Fruit fly (Drosophila melanogaster) whole organism, embryonic: ENCODE results near the gene Pdxk.

Experiments used
- CG10462 ChIP-seq: fragments of 200-800 bp; sonication (Bioruptor generic); optimal IDR thresholded peaks from 2 replicates; lab custom pipeline; 2016; ENCODE audit warnings: missing biosample characterization, missing genetic modification characterization
- CG11504 ChIP-seq: fragments of 200-800 bp; sonication (Bioruptor generic); optimal IDR thresholded peaks from 3 replicates; lab custom pipeline; 2019; ENCODE audit warnings: missing biosample characterization, mild to moderate bottlenecking, missing genetic modification characterization, moderate library complexity
- CG12104 ChIP-seq: fragments of 200-800 bp; sonication (Bioruptor generic); optimal IDR thresholded peaks from 3 replicates; lab custom pipeline; 2016; ENCODE audit warnings: missing biosample characterization, missing genetic modification characterization
- CG12659 ChIP-seq: fragments of 200-800 bp; sonication (Bioruptor generic); optimal IDR thresholded peaks from 3 replicates; lab custom pipeline; 2017; ENCODE audit warnings: mild to moderate bottlenecking, missing biosample characterization, missing genetic modification reagents, missing genetic modification characterization
- CG13775 ChIP-seq: fragments of 200-800 bp; sonication (Bioruptor generic); optimal IDR thresholded peaks from 3 replicates; lab custom pipeline; 2017; ENCODE audit warnings: missing biosample characterization, mild to moderate bottlenecking, missing genetic modification characterization
- CG14050 ChIP-seq: fragments of 200-800 bp; sonication (Bioruptor generic); IDR thresholded peaks from 3 replicates; pipeline ENCODE4 v1.3.6; 2022; ENCODE audit warnings: missing biosample characterization, missing genetic modification characterization
- CG14965 ChIP-seq: fragments of 200-800 bp; sonication (Bioruptor generic); optimal IDR thresholded peaks from 2 replicates; lab custom pipeline; 2016; ENCODE audit warnings: missing biosample characterization, missing genetic modification characterization, borderline replicate concordance
- CG15011 ChIP-seq: fragments of 200-800 bp; sonication (Bioruptor generic); optimal IDR thresholded peaks from 3 replicates; lab custom pipeline; 2018; ENCODE audit warnings: missing biosample characterization, mild to moderate bottlenecking, missing genetic modification characterization
- CG1602 ChIP-seq: fragments of 200-800 bp; sonication (Bioruptor generic); optimal IDR thresholded peaks from 3 replicates; lab custom pipeline; 2016; ENCODE audit warnings: missing biosample characterization, missing genetic modification characterization
- CG16779 ChIP-seq: fragments of 200-800 bp; sonication (Bioruptor generic); IDR thresholded peaks from 2 replicates; pipeline ENCODE4 v1.3.6; 2022; ENCODE audit warnings: missing biosample characterization, missing genetic modification characterization
- CG16815 ChIP-seq: fragments of 200-800 bp; sonication (Bioruptor generic); optimal IDR thresholded peaks from 3 replicates; lab custom pipeline; 2017; ENCODE audit warnings: missing biosample characterization, mild to moderate bottlenecking, missing genetic modification characterization
- CG17385 ChIP-seq: fragments of 200-800 bp; sonication (Bioruptor generic); optimal IDR thresholded peaks from 3 replicates; lab custom pipeline; 2018; ENCODE audit warnings: missing biosample characterization, mild to moderate bottlenecking, missing genetic modification characterization
- CG2889 ChIP-seq: fragments of 200-800 bp; sonication (Bioruptor generic); IDR thresholded peaks from 3 replicates; pipeline ENCODE4 v1.3.6; 2022; ENCODE audit warnings: missing biosample characterization, missing genetic modification characterization
- CG30431 ChIP-seq: fragments of 200-800 bp; sonication (Bioruptor generic); optimal IDR thresholded peaks from 2 replicates; lab custom pipeline; 2017; ENCODE audit warnings: missing biosample characterization, missing genetic modification characterization
- CG3847 ChIP-seq: fragments of 200-800 bp; sonication (Bioruptor generic); IDR thresholded peaks from 2 replicates; pipeline ENCODE4 v1.3.6; 2022; ENCODE audit warnings: missing biosample characterization, missing genetic modification characterization
- CG4328 ChIP-seq: fragments of 200-800 bp; sonication (Bioruptor generic); optimal IDR thresholded peaks from 3 replicates; lab custom pipeline; 2017; ENCODE audit warnings: missing biosample characterization, missing genetic modification reagents, missing genetic modification characterization
- CG4617 ChIP-seq: fragments of 200-800 bp; sonication (Bioruptor generic); optimal IDR thresholded peaks from 3 replicates; lab custom pipeline; 2016; ENCODE audit warnings: missing biosample characterization, missing genetic modification characterization, borderline replicate concordance
- CG5245 ChIP-seq: fragments of 200-800 bp; sonication (Bioruptor generic); optimal IDR thresholded peaks from 3 replicates; lab custom pipeline; 2016; ENCODE audit warnings: missing biosample characterization, missing genetic modification characterization
- CG5953 ChIP-seq: fragments of 200-800 bp; sonication (Bioruptor generic); IDR thresholded peaks from 2 replicates; pipeline ENCODE4 v1.3.6; 2022; ENCODE audit warnings: missing biosample characterization, missing genetic modification characterization
- CG6175 ChIP-seq: fragments of 200-800 bp; sonication (Bioruptor generic); IDR thresholded peaks from 3 replicates; pipeline ENCODE4 v1.3.6; 2022; ENCODE audit warnings: missing biosample characterization, missing genetic modification characterization
- CG6791 ChIP-seq: fragments of 200-800 bp; sonication (Bioruptor generic); IDR thresholded peaks from 3 replicates; pipeline ENCODE4 v1.3.6; 2022; ENCODE audit warnings: missing biosample characterization, missing genetic modification characterization; ENCODE audit not compliant: partially characterized antibody
- Dll ChIP-seq: fragments of 200-800 bp; sonication (Bioruptor generic); IDR thresholded peaks from 4 replicates; pipeline ENCODE4 v1.3.6; 2022; ENCODE audit warnings: missing biosample characterization, missing genetic modification characterization; ENCODE audit not compliant: partially characterized antibody
- HLH3B ChIP-seq: fragments of 200-800 bp; sonication (Bioruptor generic); IDR thresholded peaks from 2 replicates; pipeline ENCODE4 v1.3.6; 2022; ENCODE audit warnings: missing biosample characterization, missing genetic modification characterization
- Lpt ChIP-seq: fragments of >200 bp; optimal IDR thresholded peaks from 2 replicates; lab custom pipeline; 2018; ENCODE audit warnings: missing biosample characterization, missing genetic modification characterization
- MBD-R2 ChIP-seq: fragments of 200-800 bp; sonication (Bioruptor generic); IDR thresholded peaks from 2 replicates; pipeline ENCODE4 v1.3.6; 2022; ENCODE audit warnings: missing biosample characterization, missing genetic modification characterization
- Mad ChIP-seq: fragments of 200-800 bp; sonication (Bioruptor generic); optimal IDR thresholded peaks from 2 replicates; lab custom pipeline; 2016; ENCODE audit warnings: missing biosample characterization, missing genetic modification characterization
- Mrtf ChIP-seq: fragments of 200-800 bp; sonication (Bioruptor generic); IDR thresholded peaks from 3 replicates; pipeline ENCODE4 v1.3.6; 2022; ENCODE audit warnings: missing biosample characterization, missing genetic modification characterization
- az2 ChIP-seq: fragments of 200-800 bp; sonication (Bioruptor generic); optimal IDR thresholded peaks from 3 replicates; lab custom pipeline; 2016; ENCODE audit warnings: missing biosample characterization, missing genetic modification characterization
- bbx ChIP-seq: fragments of 200-800 bp; sonication (Bioruptor generic); IDR thresholded peaks from 2 replicates; pipeline ENCODE4 v1.3.6; 2022; ENCODE audit warnings: missing biosample characterization, missing genetic modification characterization; ENCODE audit not compliant: partially characterized antibody
- cato ChIP-seq: fragments of 200-800 bp; sonication (Bioruptor generic); optimal IDR thresholded peaks from 2 replicates; lab custom pipeline; 2016; ENCODE audit warnings: missing biosample characterization, missing genetic modification characterization, borderline replicate concordance
- chif ChIP-seq, 2 experiments: fragments of 200-800 bp; sonication (Bioruptor generic); optimal IDR thresholded peaks; 3 replicates each; lab custom pipeline; 2016; ENCODE audit warnings: missing biosample characterization in 2 of 2, missing genetic modification characterization in 2 of 2
- croc ChIP-seq: fragments of 200-800 bp; sonication (Bioruptor generic); conservative IDR thresholded peaks from 3 replicates; pipeline ENCODE4 v1.3.6; 2022; ENCODE audit warnings: missing biosample characterization, missing genetic modification characterization
- dati ChIP-seq: fragments of 200-800 bp; sonication (Bioruptor generic); IDR thresholded peaks from 2 replicates; pipeline ENCODE4 v1.3.6; 2022; ENCODE audit warnings: missing biosample characterization, missing genetic modification characterization
- grn ChIP-seq: fragments of 200-800 bp; sonication (Bioruptor generic); optimal IDR thresholded peaks from 3 replicates; lab custom pipeline; 2017; ENCODE audit warnings: missing biosample characterization, missing genetic modification characterization
- hbn ChIP-seq: fragments of 200-800 bp; sonication (Bioruptor generic); IDR thresholded peaks from 2 replicates; pipeline ENCODE4 v1.3.6; 2022; ENCODE audit warnings: missing biosample characterization, missing genetic modification characterization; ENCODE audit not compliant: partially characterized antibody
- lab ChIP-seq: fragments of 200-800 bp; sonication (Bioruptor generic); optimal IDR thresholded peaks from 3 replicates; lab custom pipeline; 2017; ENCODE audit warnings: missing biosample characterization, missing genetic modification characterization, mild to moderate bottlenecking, moderate library complexity, missing genetic modification reagents
- lola ChIP-seq, 3 experiments: fragments of >200 bp in 2 of 3; fragments of 200-800 bp in 1 of 3; sonication (Bioruptor generic) in 1 of 3; optimal IDR thresholded peaks; 2 replicates each; lab custom pipeline; 2017 to 2019; ENCODE audit warnings: missing biosample characterization in 3 of 3, missing genetic modification characterization in 3 of 3, mild to moderate bottlenecking in 1 of 3, moderate library complexity in 1 of 3
- nerfin-1 ChIP-seq: fragments of 200-800 bp; sonication (Bioruptor generic); optimal IDR thresholded peaks from 3 replicates; lab custom pipeline; 2019; ENCODE audit warnings: missing biosample characterization, mild to moderate bottlenecking, missing genetic modification characterization, moderate library complexity
- pho ChIP-seq: fragments of 200-800 bp; sonication (Bioruptor generic); optimal IDR thresholded peaks from 2 replicates; lab custom pipeline; 2016; ENCODE audit warnings: missing biosample characterization, missing genetic modification characterization
- sna ChIP-seq: fragments of 200-800 bp; sonication (Bioruptor generic); IDR thresholded peaks from 2 replicates; pipeline ENCODE4 v1.3.6; 2022; ENCODE audit warnings: missing biosample characterization, missing genetic modification characterization; ENCODE audit not compliant: partially characterized antibody
- sr ChIP-seq: fragments of 200-800 bp; sonication (Bioruptor generic); IDR thresholded peaks from 3 replicates; pipeline ENCODE4 v1.3.6; 2022; ENCODE audit warnings: missing biosample characterization, missing genetic modification characterization
- tin ChIP-seq: fragments of 200-800 bp; sonication (Bioruptor generic); optimal IDR thresholded peaks from 3 replicates; lab custom pipeline; 2016; ENCODE audit warnings: missing biosample characterization, missing genetic modification characterization
- tna ChIP-seq: fragments of 200-800 bp; sonication (Bioruptor generic); IDR thresholded peaks from 2 replicates; pipeline ENCODE4 v1.3.6; 2022; ENCODE audit warnings: missing biosample characterization, missing genetic modification characterization; ENCODE audit not compliant: partially characterized antibody
- trem ChIP-seq: fragments of 200-800 bp; optimal IDR thresholded peaks from 3 replicates; lab custom pipeline; 2019; ENCODE audit warnings: missing biosample characterization, mild to moderate bottlenecking, missing genetic modification characterization, moderate library complexity
- tup ChIP-seq: fragments of 200-800 bp; sonication (Bioruptor generic); optimal IDR thresholded peaks from 2 replicates; lab custom pipeline; 2016; ENCODE audit warnings: missing biosample characterization, mild to moderate bottlenecking, missing genetic modification characterization, moderate library complexity
- vnd ChIP-seq: fragments of 200-800 bp; sonication (Bioruptor generic); IDR thresholded peaks from 3 replicates; pipeline ENCODE4 v1.3.6; 2022; ENCODE audit warnings: missing biosample characterization, missing genetic modification characterization; ENCODE audit not compliant: partially characterized antibody
- z ChIP-seq: fragments of 200-800 bp; sonication (Bioruptor generic); IDR thresholded peaks from 3 replicates; pipeline ENCODE4 v1.3.6; 2022; ENCODE audit warnings: missing biosample characterization, missing genetic modification characterization

The Pdxk gene

dm6 chr3L:9399013-9399750 lies 39.1 kb downstream of the Pdxk start, which contains the start of gene CG4080 (continued):
- TF ChIP-seq CG16779, result no peak
- TF ChIP-seq lab (GFP tag; lab: Kevin White, UChicago), result peak; percentile 55
- TF ChIP-seq CG1602, result no peak
- no peak for TF ChIP-seq sr (GFP tag; lab: Robert Waterston, UW)
- TF ChIP-seq bbx (GFP tag; lab: Robert Waterston, UW), result peak; percentile 72
- no peak for TF ChIP-seq CG30431 (GFP tag; lab: Kevin White, UChicago)
- TF ChIP-seq cato (GFP tag; lab: Kevin White, UChicago), result no peak
- TF ChIP-seq dati (GFP tag; lab: Robert Waterston, UW), result no peak
- no peak for TF ChIP-seq CG5245 (GFP tag; lab: Kevin White, UChicago)
- TF ChIP-seq Dll (GFP tag; lab: Robert Waterston, UW), result peak; percentile 89
- peak; percentile 8 for TF ChIP-seq CG17385 (GFP tag; lab: Kevin White, UChicago)
- TF ChIP-seq CG4328 (GFP tag; lab: Kevin White, UChicago), result no peak
- TF ChIP-seq CG12104 (GFP tag; lab: Kevin White, UChicago), result peak; percentile 4
- TF ChIP-seq CG14965 (GFP tag; lab: Kevin White, UChicago), result no peak
- peak; percentile 18; the same call in 1 of the 2 replicates for TF ChIP-seq CG3847
- peak; percentile 75 for TF ChIP-seq hbn (GFP tag; lab: Robert Waterston, UW)
- TF ChIP-seq z, result no peak
- peak; percentile 55 for TF ChIP-seq tna (GFP tag; lab: Robert Waterston, UW)
- TF ChIP-seq sna, result peak; percentile 78
- TF ChIP-seq CG5953 (GFP tag; lab: Robert Waterston, UW), result 0 out of 2 replicates have a peak, but pooled peaks have one; percentile 41
- no peak for TF ChIP-seq CG15011 (GFP tag; lab: Kevin White, UChicago)
- TF ChIP-seq CG12659, result peak; percentile 78
- no peak for TF ChIP-seq CG14050 (GFP tag; lab: Robert Waterston, UW)
- peak; percentile 65; the same call in 1 of the 3 replicates for TF ChIP-seq CG6791 (GFP tag; lab: Robert Waterston, UW)
- TF ChIP-seq CG2889, result no peak
- TF ChIP-seq croc, result no peak
- peak; percentile 26 for TF ChIP-seq grn (GFP tag; lab: Kevin White, UChicago)
- no peak for TF ChIP-seq CG6175 (GFP tag; lab: Robert Waterston, UW)
- no peak for TF ChIP-seq HLH3B
- TF ChIP-seq trem (tag; lab: Kevin White, UChicago), result peak; percentile 61
- TF ChIP-seq tin (GFP tag; lab: Kevin White, UChicago), result no peak
- TF ChIP-seq CG16815 (GFP tag; lab: Kevin White, UChicago), result no peak
- TF ChIP-seq lola (GFP tag; optimal IDR thresholded peaks at IDR 0.05; lab: Kevin White, UChicago), result peak in 1 of 3 experiments; percentile 25
- peak in 1 of 2 experiments; percentile 34 for TF ChIP-seq chif (GFP tag; optimal IDR thresholded peaks at IDR 0.05; lab: Kevin White, UChicago)
- peak; percentile 6 for TF ChIP-seq CG13775 (GFP tag; lab: Kevin White, UChicago)
- no peak for TF ChIP-seq tup (GFP tag; lab: Kevin White, UChicago)
- peak; percentile 76 for TF ChIP-seq vnd (GFP tag; lab: Robert Waterston, UW)
- peak; percentile 25 for TF ChIP-seq MBD-R2 (GFP tag; lab: Robert Waterston, UW)
- no peak for TF ChIP-seq CG11504 (tag; lab: Kevin White, UChicago)
- no peak for TF ChIP-seq pho (GFP tag; lab: Kevin White, UChicago)
- peak; percentile 56 for TF ChIP-seq CG4617
- TF ChIP-seq nerfin-1, result peak; percentile 40
- TF ChIP-seq az2 (GFP tag; lab: Kevin White, UChicago), result no peak
- TF ChIP-seq Mrtf (GFP tag; lab: Robert Waterston, UW), result no peak
- TF ChIP-seq Mad (GFP tag; lab: Kevin White, UChicago), result peak; percentile 26
- no peak for TF ChIP-seq CG10462 (GFP tag; lab: Kevin White, UChicago)
- no peak for TF ChIP-seq Lpt
